Fruit fly (Drosophila melanogaster): ENCODE measurements around the gene CG33722.
A peak's percentile ranks its signal among the peaks of the same experiment; 100 is the strongest.

dm6 chr3R:8243720-8244119, at the start of gene CG33722, which contains the start of the genes CG9636 and CG18749:
- peak; percentile 62 for TF ChIP-seq CG7101 (tag; optimal IDR thresholded peaks at IDR 0.05)
- TF ChIP-seq cnc (optimal IDR thresholded peaks at IDR 0.05), result peak; percentile 90 to 95
- TF ChIP-seq CG11617 (GFP tag; optimal IDR thresholded peaks at IDR 0.05), result peak; percentile 75
- TF ChIP-seq kay (GFP tag; ENCODE audit: borderline replicate concordance), result peak; percentile 96
- peak; percentile 70 for TF ChIP-seq Hr96 (GFP tag; optimal IDR thresholded peaks at IDR 0.05)
- TF ChIP-seq Crg-1 (GFP tag; optimal IDR thresholded peaks at IDR 0.05), result peak; percentile 53
- peak; percentile 21 for TF ChIP-seq CG12768 (GFP tag; optimal IDR thresholded peaks at IDR 0.05)
- peak; percentile 53 for TF ChIP-seq tj (GFP tag; optimal IDR thresholded peaks at IDR 0.05)
